Worm (Caenorhabditis elegans) whole organism, late embryonic: ENCODE results near the gene Y49F6A.5.

Experiments used
- C38D4.7 ChIP-seq: fragments of 200-800 bp; sonication (Bioruptor generic); optimal IDR thresholded peaks from 2 replicates; lab custom pipeline; 2018; ENCODE audit warnings: mild to moderate bottlenecking, missing genetic modification characterization, moderate library complexity, missing compliant biosample characterization
- K02D7.2 ChIP-seq: sonication (generic microtip); optimal IDR thresholded peaks from 2 replicates; lab custom pipeline; 2017; ENCODE audit warnings: mild to moderate bottlenecking, missing genetic modification characterization, missing compliant biosample characterization
- K09A11.1 ChIP-seq: sonication (generic microtip); optimal IDR thresholded peaks from 2 replicates; lab custom pipeline; 2017; ENCODE audit warnings: antibody characterized with exemption, mild to moderate bottlenecking, missing genetic modification characterization, missing compliant biosample characterization; ENCODE audit not compliant: insufficient read depth
- Y22D7AL.16 ChIP-seq: sonication (generic microtip); optimal IDR thresholded peaks from 2 replicates; lab custom pipeline; 2016; ENCODE audit warnings: missing genetic modification characterization, missing compliant biosample characterization
- ama-1 ChIP-seq: fragments of 150-350 bp; optimal IDR thresholded peaks from 2 replicates; lab custom pipeline; 2014
- ceh-18 ChIP-seq: sonication (generic microtip); optimal IDR thresholded peaks from 2 replicates; lab custom pipeline; 2016; ENCODE audit warnings: missing genetic modification characterization, missing compliant biosample characterization
- ceh-19 ChIP-seq: fragments of 200-800 bp; sonication (Bioruptor generic); optimal IDR thresholded peaks from 2 replicates; lab custom pipeline; 2018; ENCODE audit warnings: mild to moderate bottlenecking, missing genetic modification characterization, missing compliant biosample characterization
- ceh-2 ChIP-seq: sonication (generic microtip); optimal IDR thresholded peaks from 2 replicates; lab custom pipeline; 2016; ENCODE audit warnings: missing genotype, missing genetic modification characterization, missing compliant biosample characterization
- ceh-34 ChIP-seq: sonication (generic microtip); optimal IDR thresholded peaks from 2 replicates; lab custom pipeline; 2016; ENCODE audit warnings: mild to moderate bottlenecking, missing genetic modification characterization, missing compliant biosample characterization
- ceh-45 ChIP-seq: fragments of 200-800 bp; sonication (Bioruptor generic); IDR thresholded peaks from 2 replicates; pipeline ENCODE4 v1.3.6; 2022; ENCODE audit warnings: missing genetic modification reagents, missing genetic modification characterization, missing compliant biosample characterization
- fax-1 ChIP-seq: sonication (generic microtip); optimal IDR thresholded peaks from 2 replicates; lab custom pipeline; 2016; ENCODE audit warnings: missing genotype, missing genetic modification characterization, missing compliant biosample characterization
- fkh-10 ChIP-seq: fragments of 150-350 bp; optimal IDR thresholded peaks from 2 replicates; lab custom pipeline; 2014; ENCODE audit warnings: missing biosample characterization, missing genetic modification reagents, missing genetic modification characterization
- hlh-13 ChIP-seq: fragments of 200-800 bp; sonication (Bioruptor generic); optimal IDR thresholded peaks from 2 replicates; lab custom pipeline; 2018; ENCODE audit warnings: mild to moderate bottlenecking, missing genetic modification characterization, missing compliant biosample characterization
- hlh-15 ChIP-seq: sonication (generic microtip); optimal IDR thresholded peaks from 2 replicates; lab custom pipeline; 2016; ENCODE audit warnings: missing genetic modification characterization, missing compliant biosample characterization
- hlh-30 ChIP-seq: sonication (generic microtip); optimal IDR thresholded peaks from 2 replicates; lab custom pipeline; 2017; ENCODE audit warnings: antibody characterized with exemption, missing genetic modification characterization, missing compliant biosample characterization; ENCODE audit not compliant: insufficient read depth
- hlh-6 ChIP-seq: sonication (generic microtip); optimal IDR thresholded peaks from 2 replicates; lab custom pipeline; 2016; ENCODE audit warnings: missing genotype, missing genetic modification characterization, missing compliant biosample characterization
- hlh-8 ChIP-seq: sonication (generic microtip); optimal IDR thresholded peaks from 2 replicates; lab custom pipeline; 2016; ENCODE audit warnings: missing genotype, missing genetic modification characterization, missing compliant biosample characterization
- mec-3 ChIP-seq: sonication (generic microtip); optimal IDR thresholded peaks from 2 replicates; lab custom pipeline; 2016; ENCODE audit warnings: borderline replicate concordance, missing genetic modification characterization, missing compliant biosample characterization
- nfya-1 ChIP-seq: sonication (generic microtip); optimal IDR thresholded peaks from 2 replicates; lab custom pipeline; 2017; ENCODE audit warnings: missing genetic modification characterization, mild to moderate bottlenecking, missing compliant biosample characterization, antibody characterized with exemption, moderate library complexity
- nhr-232 ChIP-seq: sonication (generic microtip); optimal IDR thresholded peaks from 2 replicates; lab custom pipeline; 2016; ENCODE audit warnings: missing genetic modification characterization, missing compliant biosample characterization
- npax-4 ChIP-seq: sonication (generic microtip); optimal IDR thresholded peaks from 2 replicates; lab custom pipeline; 2016; ENCODE audit warnings: missing genetic modification characterization, missing compliant biosample characterization
- odd-2 ChIP-seq: sonication (generic microtip); optimal IDR thresholded peaks from 2 replicates; lab custom pipeline; 2017; ENCODE audit warnings: antibody characterized with exemption, mild to moderate bottlenecking, missing genetic modification characterization, missing compliant biosample characterization
- pag-3 ChIP-seq: sonication (generic microtip); optimal IDR thresholded peaks from 2 replicates; lab custom pipeline; 2016; ENCODE audit warnings: missing compliant biosample characterization, missing genetic modification characterization, borderline replicate concordance
- pat-9 ChIP-seq: fragments of 200-800 bp; sonication (Bioruptor generic); optimal IDR thresholded peaks from 2 replicates; lab custom pipeline; 2018; ENCODE audit warnings: mild to moderate bottlenecking, missing genetic modification characterization, moderate library complexity, missing compliant biosample characterization
- pax-1 ChIP-seq: fragments of 150-350 bp; optimal IDR thresholded peaks from 2 replicates; lab custom pipeline; 2014; ENCODE audit warnings: missing biosample characterization, missing genetic modification characterization
- pha-4 ChIP-seq: fragments of 150-350 bp; optimal IDR thresholded peaks from 2 replicates; lab custom pipeline; 2018; ENCODE audit warnings: missing biosample characterization, missing genetic modification reagents, missing genetic modification characterization
- pqm-1 ChIP-seq: sonication (generic microtip); optimal IDR thresholded peaks from 2 replicates; lab custom pipeline; 2016; ENCODE audit warnings: missing genetic modification characterization, missing compliant biosample characterization
- ref-2 ChIP-seq: sonication (generic microtip); optimal IDR thresholded peaks from 2 replicates; lab custom pipeline; 2016; ENCODE audit warnings: missing genetic modification characterization, missing compliant biosample characterization
- rnt-1 ChIP-seq: sonication (generic microtip); optimal IDR thresholded peaks from 2 replicates; lab custom pipeline; 2016; ENCODE audit warnings: missing genetic modification characterization, missing compliant biosample characterization
- sdc-2 ChIP-seq: sonication (generic microtip); optimal IDR thresholded peaks from 2 replicates; lab custom pipeline; 2016; ENCODE audit warnings: missing genotype, missing genetic modification characterization, missing compliant biosample characterization
- sox-4 ChIP-seq: sonication (generic microtip); optimal IDR thresholded peaks from 2 replicates; lab custom pipeline; 2017; ENCODE audit warnings: mild to moderate bottlenecking, missing genetic modification characterization, inconsistent platforms, missing compliant biosample characterization
- tbx-2 ChIP-seq: sonication (generic microtip); optimal IDR thresholded peaks from 2 replicates; lab custom pipeline; 2016; ENCODE audit warnings: missing genetic modification characterization, missing compliant biosample characterization
- tbx-7 ChIP-seq: sonication (generic microtip); optimal IDR thresholded peaks from 2 replicates; lab custom pipeline; 2016; ENCODE audit warnings: missing genotype, missing genetic modification characterization, missing compliant biosample characterization
- ttx-3 ChIP-seq: sonication (generic microtip); optimal IDR thresholded peaks from 2 replicates; lab custom pipeline; 2016; ENCODE audit warnings: missing genetic modification reagents, missing genetic modification characterization, missing compliant biosample characterization
- unc-3 ChIP-seq, 2 experiments: fragments of 200-800 bp in 1 of 2; sonication (Bioruptor generic) in 1 of 2; sonication (generic microtip) in 1 of 2; conservative IDR thresholded peaks in 1 of 2; optimal IDR thresholded peaks in 1 of 2; 2 replicates each; pipeline versions ENCODE4 v1.3.6 to Lab custom; 2016 to 2022; ENCODE audit warnings: missing compliant biosample characterization in 2 of 2, missing genetic modification characterization in 2 of 2, missing genetic modification reagents in 1 of 2
- unc-86 ChIP-seq: sonication (generic microtip); optimal IDR thresholded peaks from 2 replicates; lab custom pipeline; 2016; ENCODE audit warnings: missing genetic modification characterization, missing compliant biosample characterization
- ztf-16 ChIP-seq: sonication (generic microtip); optimal IDR thresholded peaks from 2 replicates; lab custom pipeline; 2017; ENCODE audit warnings: missing genetic modification characterization, missing compliant biosample characterization

The Y49F6A.5 gene

ce11 chrII:3620862-3621261 is 11.2 kb upstream of the Y49F6A.5 start:
- TF ChIP-seq hlh-8 (tag; lab: Kevin White, UChicago) (no peak), ama-1 (no peak), unc-3 (GFP tag; conservative IDR thresholded peaks at IDR 0.05; lab: Robert Waterston, UW) (no peak), unc-3 (tag; optimal IDR thresholded peaks at IDR 0.05; lab: Kevin White, UChicago) (no peak), hlh-30 (tag; lab: Kevin White, UChicago) (no peak), ztf-16 (tag; lab: Kevin White, UChicago) (no peak), sdc-2 (tag; lab: Kevin White, UChicago) (no peak), fkh-10 (no peak), K09A11.1 (tag; lab: Kevin White, UChicago) (no peak), ceh-18 (tag; lab: Kevin White, UChicago) (no peak), hlh-6 (tag; lab: Kevin White, UChicago) (no peak), fax-1 (tag; lab: Kevin White, UChicago) (no peak), ceh-45 (GFP tag; lab: Robert Waterston, UW) (no peak), hlh-13 (GFP tag; lab: Kevin White, UChicago) (no peak), C38D4.7 (GFP tag; lab: Kevin White, UChicago) (no peak), nhr-232 (tag; lab: Kevin White, UChicago) (no peak), hlh-15 (tag; lab: Kevin White, UChicago) (no peak), rnt-1 (tag; lab: Kevin White, UChicago) (no peak)

- TF ChIP-seq fkh-10 (no peak), mec-3 (tag; lab: Kevin White, UChicago) (no peak), pag-3 (no peak), pax-1 (tag; lab: Kevin White, UChicago) (no peak), npax-4 (tag; lab: Kevin White, UChicago) (no peak), Y22D7AL.16 (tag; lab: Kevin White, UChicago) (no peak), pat-9 (tag; lab: Kevin White, UChicago) (no peak), ttx-3 (tag; lab: Kevin White, UChicago) (no peak), ama-1 (no peak)
These were observed 7.8 kb upstream of the Y49F6A.5 start, which contains the start of gene F40E12.1 for ce11 chrII:3617512-3617911. F40E12.1 (plus strand) TSS chrII:3617812.

ce11 chrII:3616615-3617014 is 7.0 kb upstream of the Y49F6A.5 start:
- TF ChIP-seq fax-1 (tag; lab: Kevin White, UChicago) (no peak), pqm-1 (tag; lab: Kevin White, UChicago) (no peak), sdc-2 (tag; lab: Kevin White, UChicago) (no peak), nfya-1 (tag; lab: Kevin White, UChicago) (peak; percentile 94), ceh-2 (tag; lab: Kevin White, UChicago) (no peak), ceh-18 (tag; lab: Kevin White, UChicago) (no peak), ref-2 (tag; lab: Kevin White, UChicago) (no peak), sox-4 (tag; lab: Kevin White, UChicago) (no peak)
- TF ChIP-seq, all 69 proteins: peak for 1

ce11 chrII:3604578-3604977 is 5.1 kb downstream of the Y49F6A.5 start:
- TF ChIP-seq ceh-19, result no peak
- TF ChIP-seq pha-4 (tag; lab: Kevin White, UChicago), result no peak
- TF ChIP-seq unc-86 (tag; lab: Kevin White, UChicago), result no peak
- TF ChIP-seq tbx-2 (tag; lab: Kevin White, UChicago), result no peak
- TF ChIP-seq Y22D7AL.16 (tag; lab: Kevin White, UChicago), result no peak
- TF ChIP-seq rnt-1 (tag; lab: Kevin White, UChicago), result no peak
- TF ChIP-seq sdc-2 (tag; lab: Kevin White, UChicago), result no peak
- TF ChIP-seq odd-2 (tag; lab: Kevin White, UChicago), result no peak
- no peak for TF ChIP-seq ceh-34 (tag; lab: Kevin White, UChicago)
- TF ChIP-seq ztf-16 (tag; lab: Kevin White, UChicago), result no peak
- TF ChIP-seq hlh-30 (tag; lab: Kevin White, UChicago), result no peak
- no peak for TF ChIP-seq K02D7.2 (tag; lab: Kevin White, UChicago)
- TF ChIP-seq ttx-3 (tag; lab: Kevin White, UChicago), result no peak
- no peak for TF ChIP-seq tbx-7
- no peak for TF ChIP-seq pag-3
- TF ChIP-seq fkh-10, result no peak
